Fruit fly (Drosophila melanogaster): ENCODE results near the gene colt.

colt gene

DNA sequence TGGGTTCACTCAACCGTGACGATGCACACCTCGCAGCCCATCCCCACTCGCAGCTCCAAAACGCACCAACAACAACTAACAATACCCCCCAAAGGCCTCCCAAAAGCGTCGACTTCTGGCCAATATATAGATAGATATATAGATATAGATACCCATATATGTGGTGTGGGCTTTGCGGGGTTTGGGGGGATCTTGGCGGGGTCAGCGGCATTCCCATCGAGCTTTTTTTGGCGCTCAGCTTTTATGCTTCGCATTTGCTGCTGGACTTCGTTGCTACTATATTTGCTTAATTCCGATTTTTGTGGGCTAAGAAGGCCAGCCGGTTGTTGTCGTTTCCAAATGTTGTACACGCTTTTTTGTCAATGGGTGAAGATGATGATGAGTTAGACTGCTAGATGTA is 42.5 kb downstream of the colt start:
- TF ChIP-seq CG2875 (GFP tag; optimal IDR thresholded peaks at IDR 0.05) (no peak), z (GFP tag; IDR thresholded peaks at IDR 0.05) (peak; percentile 41; the same call in 1 of the 3 replicates), Dbx (GFP tag; IDR thresholded peaks at IDR 0.05) (0 out of 3 replicates have a peak, but pooled peaks have one; percentile 6), mirr (GFP tag; optimal IDR thresholded peaks at IDR 0.05) (peak; percentile 38), her (GFP tag; optimal IDR thresholded peaks at IDR 0.05) (no peak), rib (GFP tag; IDR thresholded peaks at IDR 0.05) (peak; percentile 74; the same call in 1 of the 2 replicates), CG3847 (GFP tag; IDR thresholded peaks at IDR 0.05) (0 out of 2 replicates have a peak, but pooled peaks have one; percentile 21), Rfx (GFP tag; IDR thresholded peaks at IDR 0.05) (peak; percentile 47; the same call in 1 of the 2 replicates), sd (tag; optimal IDR thresholded peaks at IDR 0.05) (peak; percentile 92), CG12769 (tag; optimal IDR thresholded peaks at IDR 0.05) (peak; percentile 87), CG7963 (GFP tag; IDR thresholded peaks at IDR 0.05; ENCODE audit: partially characterized antibody) (0 out of 3 replicates have a peak, but pooled peaks have one; percentile 10), scrt (GFP tag; optimal IDR thresholded peaks at IDR 0.05) (no peak), MBD-R2 (GFP tag; IDR thresholded peaks at IDR 0.05) (no peak), CG30020 (tag; optimal IDR thresholded peaks at IDR 0.05) (no peak), CG12299 (tag; optimal IDR thresholded peaks at IDR 0.05) (no peak), CG16779 (GFP tag; IDR thresholded peaks at IDR 0.05) (no peak), nerfin-1 (tag; optimal IDR thresholded peaks at IDR 0.05) (no peak), danr (GFP tag; IDR thresholded peaks at IDR 0.05) (no peak), lov (optimal IDR thresholded peaks at IDR 0.05) (no peak), lov (GFP tag; IDR thresholded peaks at IDR 0.05) (no peak), wdn (GFP tag; IDR thresholded peaks at IDR 0.05) (peak; percentile 4; the same call in 1 of the 2 replicates), Gug (GFP tag; IDR thresholded peaks at IDR 0.05) (no peak), chm (GFP tag; IDR thresholded peaks at IDR 0.05) (peak; percentile 10; the same call in 1 of the 2 replicates), dysf (GFP tag; IDR thresholded peaks at IDR 0.05) (no peak), Hmx (GFP tag; optimal IDR thresholded peaks at IDR 0.05) (no peak), ci (GFP tag; IDR thresholded peaks at IDR 0.05) (0 out of 3 replicates have a peak, but pooled peaks have one; percentile 33), usp (GFP tag; optimal IDR thresholded peaks at IDR 0.05) (no peak), Med (GFP tag) (peak; percentile 48), chinmo (GFP tag; IDR thresholded peaks at IDR 0.05; ENCODE audit: partially characterized antibody) (peak; percentile 78; the same call in 3 of the 4 replicates), cas (GFP tag; IDR thresholded peaks at IDR 0.05) (no peak), CG8290 (GFP tag; optimal IDR thresholded peaks at IDR 0.05) (no peak), CG8290 (tag; optimal IDR thresholded peaks at IDR 0.05) (peak in 1 of 2 experiments; percentile 2), row (GFP tag; IDR thresholded peaks at IDR 0.05) (0 out of 3 replicates have a peak, but pooled peaks have one; percentile 7), crol (GFP tag; IDR thresholded peaks at IDR 0.05) (peak; percentile 69), CG1233 (GFP tag; optimal IDR thresholded peaks at IDR 0.05) (no peak), vvl (GFP tag; IDR thresholded peaks at IDR 0.05) (no peak), sug (tag; optimal IDR thresholded peaks at IDR 0.05) (peak; percentile 26), sr (GFP tag; IDR thresholded peaks at IDR 0.05) (0 out of 3 replicates have a peak, but pooled peaks have one; percentile 3), CG30403 (GFP tag; optimal IDR thresholded peaks at IDR 0.05) (no peak), Hey (tag; optimal IDR thresholded peaks at IDR 0.05) (no peak), CG6175 (GFP tag; IDR thresholded peaks at IDR 0.05) (0 out of 3 replicates have a peak, but pooled peaks have one; percentile 32), CG13894 (tag; optimal IDR thresholded peaks at IDR 0.05) (peak; percentile 97), CG31224 (GFP tag; IDR thresholded peaks at IDR 0.05) (peak; percentile 51), NFAT (GFP tag; IDR thresholded peaks at IDR 0.05) (0 out of 2 replicates have a peak, but pooled peaks have one; percentile 4)
